Worm (Caenorhabditis elegans) whole organism, mixed stage, embryonic: ENCODE results near the gene fipr-13.

Experiments used
- ceh-83 ChIP-seq: fragments of 200-800 bp; sonication (Bioruptor generic); optimal IDR thresholded peaks from 2 replicates; lab custom pipeline; 2018; ENCODE audit warnings: mild to moderate bottlenecking, missing genetic modification characterization, missing compliant biosample characterization
- nhr-237 ChIP-seq: fragments of 150-350 bp; optimal IDR thresholded peaks from 2 replicates; lab custom pipeline; 2014; ENCODE audit warnings: missing biosample characterization, missing genetic modification characterization
- nhr-76 ChIP-seq: sonication (generic microtip); optimal IDR thresholded peaks from 2 replicates; lab custom pipeline; 2017; ENCODE audit warnings: missing biosample characterization, missing genetic modification characterization
- pha-4 ChIP-seq: fragments of 150-350 bp; optimal IDR thresholded peaks from 2 replicates; lab custom pipeline; 2018; ENCODE audit warnings: missing biosample characterization, missing genetic modification reagents, missing genetic modification characterization

- TF ChIP-seq nhr-237 (tag; lab: Kevin White, UChicago) (no peak), pha-4 (tag; lab: Kevin White, UChicago) (no peak), nhr-76 (tag; lab: Kevin White, UChicago) (no peak), ceh-83 (GFP tag; lab: Kevin White, UChicago) (no peak)
Measured at ce11 chrV:10086141-10086540, 21.8 kb downstream of the fipr-13 start.
